Worm (Caenorhabditis elegans) whole organism, mixed stage, embryonic: ENCODE results near the gene nhr-286.
"Not testable (repeated sequence)": the region's sequence is repeated elsewhere in the genome, so short reads cannot be mapped to it uniquely, and the experiment has no call there.

Experiments
- blmp-1 ChIP-seq: fragments of 150-350 bp; optimal IDR thresholded peaks from 2 replicates; lab custom pipeline; 2014; ENCODE audit warnings: missing biosample characterization, missing genetic modification characterization
- ceh-83 ChIP-seq: fragments of 200-800 bp; sonication (Bioruptor generic); optimal IDR thresholded peaks from 2 replicates; lab custom pipeline; 2018; ENCODE audit warnings: mild to moderate bottlenecking, missing genetic modification characterization, missing compliant biosample characterization
- elt-3 ChIP-seq: fragments of 150-350 bp; optimal IDR thresholded peaks from 2 replicates; lab custom pipeline; 2014; ENCODE audit warnings: missing biosample characterization, missing genetic modification characterization
- nhr-12 ChIP-seq: fragments of 150-350 bp; optimal IDR thresholded peaks from 2 replicates; lab custom pipeline; 2014; ENCODE audit warnings: missing biosample characterization, missing genetic modification characterization
- nhr-76 ChIP-seq: sonication (generic microtip); optimal IDR thresholded peaks from 2 replicates; lab custom pipeline; 2017; ENCODE audit warnings: missing biosample characterization, missing genetic modification characterization
- pha-4 ChIP-seq: fragments of 150-350 bp; optimal IDR thresholded peaks from 2 replicates; lab custom pipeline; 2018; ENCODE audit warnings: missing biosample characterization, missing genetic modification reagents, missing genetic modification characterization
- snpc-4 ChIP-seq: fragments of 150-350 bp; optimal IDR thresholded peaks from 2 replicates; lab custom pipeline; 2014; ENCODE audit warnings: missing biosample characterization, missing genetic modification characterization
- unc-120 ChIP-seq: sonication (generic microtip); optimal IDR thresholded peaks from 2 replicates; lab custom pipeline; 2017; ENCODE audit warnings: missing genetic modification characterization, missing compliant biosample characterization; ENCODE audit not compliant: poor library complexity, severe bottlenecking
- unc-62 ChIP-seq: fragments of 150-350 bp; optimal IDR thresholded peaks from 2 replicates; lab custom pipeline; 2014; ENCODE audit warnings: missing biosample characterization, missing genetic modification reagents, missing genetic modification characterization
- ztf-11 ChIP-seq: fragments of 150-350 bp; optimal IDR thresholded peaks from 2 replicates; lab custom pipeline; 2014; ENCODE audit warnings: missing biosample characterization, missing genetic modification characterization

DNA sequence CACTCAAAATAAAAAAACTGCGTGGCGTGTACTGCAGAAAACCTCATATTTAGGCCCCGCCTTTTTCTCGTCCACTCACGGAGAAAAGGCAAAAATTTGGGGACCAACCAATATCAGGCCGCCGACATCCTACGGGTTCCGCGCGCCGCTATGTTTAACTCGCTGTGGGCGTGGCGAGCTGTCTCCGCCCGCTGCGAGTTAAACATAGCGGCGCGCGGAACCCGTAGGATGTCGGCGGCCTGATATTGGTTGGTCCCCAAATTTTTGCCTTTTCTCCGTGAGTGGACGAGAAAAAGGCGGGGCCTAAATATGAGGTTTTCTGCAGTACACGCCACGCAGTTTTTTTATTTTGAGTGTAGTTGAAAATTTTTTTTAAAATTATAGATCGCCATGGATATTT, 28.6 kb downstream of the nhr-286 start, which contains the start of gene tmem-258:
- TF ChIP-seq elt-3 (tag; lab: Kevin White, UChicago); snpc-4 (tag; lab: Kevin White, UChicago); nhr-76 (tag; lab: Kevin White, UChicago); pha-4 (tag; lab: Kevin White, UChicago); unc-120; ceh-83; nhr-12 (tag; lab: Kevin White, UChicago); unc-62 (GFP tag; lab: Kevin White, UChicago); ztf-11; blmp-1 (tag; lab: Kevin White, UChicago): not testable (repeated sequence)
